Worm (Caenorhabditis elegans) whole organism, L1 larva: ENCODE measurements around the gene F14F9.4.

Experiments used
- aly-2 ChIP-seq: fragments of 150-350 bp; optimal IDR thresholded peaks from 2 replicates; lab custom pipeline; 2014; ENCODE audit warnings: missing biosample characterization, missing genetic modification characterization
- dpl-1 ChIP-seq, 3 experiments: fragments of 150-350 bp in 2 of 3; sonication (generic microtip) in 1 of 3; optimal IDR thresholded peaks; 2 replicates each; lab custom pipeline; 2014 to 2017; ENCODE audit warnings: missing biosample characterization in 3 of 3, missing genetic modification characterization in 3 of 3, missing genetic modification reagents in 3 of 3
- nhr-12 ChIP-seq: sonication (generic microtip); optimal IDR thresholded peaks from 2 replicates; lab custom pipeline; 2017; ENCODE audit warnings: missing biosample characterization, missing genetic modification characterization
- nhr-77 ChIP-seq: fragments of 150-350 bp; optimal IDR thresholded peaks from 2 replicates; lab custom pipeline; 2014; ENCODE audit warnings: missing biosample characterization, missing genetic modification characterization
- nhr-85 ChIP-seq: sonication (generic microtip); peaks from one replicate; lab custom pipeline; 2016; ENCODE audit warnings: missing genetic modification characterization, inconsistent platforms, missing compliant biosample characterization
- unc-130 ChIP-seq: fragments of 150-350 bp; optimal IDR thresholded peaks from 2 replicates; lab custom pipeline; 2017; ENCODE audit warnings: missing biosample characterization, missing genetic modification characterization, inconsistent platforms
- ztf-11 ChIP-seq, 2 experiments: sonication (generic microtip); optimal IDR thresholded peaks; 2 replicates each; lab custom pipeline; 2016 to 2017; ENCODE audit warnings: missing genetic modification characterization in 2 of 2, missing biosample characterization in 1 of 2, missing compliant biosample characterization in 1 of 2

- no peak for TF ChIP-seq aly-2
- no peak for TF ChIP-seq ztf-11 (tag; optimal IDR thresholded peaks at IDR 0.05; lab: Kevin White, UChicago)
- TF ChIP-seq unc-130: no peak
- no peak for TF ChIP-seq nhr-12
- TF ChIP-seq nhr-77 (tag; lab: Kevin White, UChicago): no peak
- TF ChIP-seq nhr-85 (tag; lab: Kevin White, UChicago): no peak
- no peak for TF ChIP-seq dpl-1 (GFP tag; optimal IDR thresholded peaks at IDR 0.05; lab: Kevin White, UChicago)
These were observed 42.2 kb upstream of the F14F9.4 start for ce11 chrV:5090386-5090785.
